Worm (Caenorhabditis elegans) whole organism, young adult: Measurements from ENCODE around the gene W05B10.3.

Experiments used
- C17E4.6 ChIP-seq: fragments of 200-800 bp; sonication (Bioruptor generic); IDR thresholded peaks from 2 replicates; pipeline ENCODE4 v1.3.6; 2022; ENCODE audit warnings: missing genetic modification reagents, missing genetic modification characterization, missing compliant biosample characterization
- Y79H2A.3 ChIP-seq: fragments of 200-800 bp; sonication (Bioruptor generic); conservative IDR thresholded peaks from 2 replicates; pipeline ENCODE4 v1.3.6; 2022; ENCODE audit warnings: missing genetic modification reagents, missing genetic modification characterization, missing compliant biosample characterization
- Y95B8A.8 ChIP-seq: fragments of 200-800 bp; sonication (Bioruptor generic); IDR thresholded peaks from 2 replicates; pipeline ENCODE4 v1.3.6; 2022; ENCODE audit warnings: missing genetic modification reagents, missing genetic modification characterization, missing compliant biosample characterization
- cebp-1 ChIP-seq, 2 experiments: fragments of 200-800 bp in 1 of 2; sonication (Bioruptor generic) in 1 of 2; sonication (generic microtip) in 1 of 2; IDR thresholded peaks in 1 of 2; optimal IDR thresholded peaks in 1 of 2; 2 replicates each; pipeline versions ENCODE4 v1.3.6 to Lab custom; 2017 to 2022; ENCODE audit warnings: missing compliant biosample characterization in 2 of 2, missing genetic modification characterization in 2 of 2, mild to moderate bottlenecking in 1 of 2, missing genetic modification reagents in 1 of 2, moderate library complexity in 1 of 2
- egl-44 ChIP-seq: fragments of 200-800 bp; sonication (Bioruptor generic); IDR thresholded peaks from 2 replicates; pipeline ENCODE4 v1.3.6; 2022; ENCODE audit warnings: missing genetic modification reagents, missing genetic modification characterization, missing compliant biosample characterization
- ets-4 ChIP-seq: fragments of 200-800 bp; sonication (Bioruptor generic); optimal IDR thresholded peaks from 2 replicates; lab custom pipeline; 2018; ENCODE audit warnings: mild to moderate bottlenecking, missing genetic modification characterization, missing compliant biosample characterization
- mxl-1 ChIP-seq: sonication (generic microtip); optimal IDR thresholded peaks from 2 replicates; lab custom pipeline; 2016; ENCODE audit warnings: missing genetic modification characterization, missing compliant biosample characterization
- nhr-27 ChIP-seq: fragments of 200-800 bp; sonication (Bioruptor generic); optimal IDR thresholded peaks from 2 replicates; lab custom pipeline; 2018; ENCODE audit warnings: mild to moderate bottlenecking, missing genetic modification characterization, moderate library complexity, missing compliant biosample characterization
- snpc-4 ChIP-seq, 5 experiments: fragments of 150-350 bp in 1 of 5; sonication (generic microtip) in 4 of 5; optimal IDR thresholded peaks; 2 replicates each; lab custom pipeline; 2014 to 2018; ENCODE audit warnings: missing genetic modification characterization in 5 of 5, missing biosample characterization in 3 of 5, antibody characterized with exemption in 2 of 5, mild to moderate bottlenecking in 2 of 5, missing compliant biosample characterization in 2 of 5, missing genotype in 2 of 5, moderate library complexity in 2 of 5, missing genetic modification reagents in 1 of 5
- sptf-2 ChIP-seq: fragments of 200-800 bp; sonication (Bioruptor generic); optimal IDR thresholded peaks from 2 replicates; lab custom pipeline; 2018; ENCODE audit warnings: mild to moderate bottlenecking, missing genetic modification characterization, missing compliant biosample characterization

- TF ChIP-seq sptf-2 (GFP tag; lab: Kevin White, UChicago) (no peak), Y79H2A.3 (GFP tag; lab: Robert Waterston, UW) (no peak), snpc-4 (GFP tag; optimal IDR thresholded peaks at IDR 0.05; lab: Kevin White, UChicago) (no peak), snpc-4 (tag; optimal IDR thresholded peaks at IDR 0.05; lab: Kevin White, UChicago) (no peak), nhr-27 (tag; lab: Kevin White, UChicago) (no peak), mxl-1 (no peak), ets-4 (GFP tag; lab: Kevin White, UChicago) (no peak), cebp-1 (GFP tag; IDR thresholded peaks at IDR 0.05; lab: Robert Waterston, UW) (no peak), cebp-1 (tag; optimal IDR thresholded peaks at IDR 0.05; lab: Kevin White, UChicago) (no peak), Y95B8A.8 (GFP tag; lab: Robert Waterston, UW) (no peak), egl-44 (GFP tag; lab: Robert Waterston, UW) (no peak), C17E4.6 (GFP tag; lab: Robert Waterston, UW) (no peak)
Measured at ce11 chrV:12676299-12676698, 14.8 kb upstream of the W05B10.3 start.
